Fruit fly (Drosophila melanogaster) Kc167 (cell line): ENCODE data around the gene TyrR.

Experiments
- Myc ChIP-seq: fragments of >200 bp; optimal IDR thresholded peaks from 2 replicates; lab custom pipeline; 2017; ENCODE audit warnings: missing external identifiers
- Sin3A ChIP-seq: fragments of >200 bp; optimal IDR thresholded peaks from 2 replicates; lab custom pipeline; 2018; ENCODE audit warnings: missing external identifiers
- h ChIP-seq: fragments of >200 bp; optimal IDR thresholded peaks from 3 replicates; lab custom pipeline; 2018; ENCODE audit warnings: missing external identifiers
- insv ChIP-seq: fragments of >200 bp; optimal IDR thresholded peaks from 3 replicates; lab custom pipeline; 2018; ENCODE audit warnings: missing external identifiers
- psq ChIP-seq: fragments of >200 bp; optimal IDR thresholded peaks from 2 replicates; lab custom pipeline; 2017; ENCODE audit warnings: missing external identifiers
- ttk ChIP-seq: sonication (Bioruptor generic); optimal IDR thresholded peaks from 2 replicates; lab custom pipeline; 2017; ENCODE audit warnings: missing external identifiers

The TyrR gene

DNA sequence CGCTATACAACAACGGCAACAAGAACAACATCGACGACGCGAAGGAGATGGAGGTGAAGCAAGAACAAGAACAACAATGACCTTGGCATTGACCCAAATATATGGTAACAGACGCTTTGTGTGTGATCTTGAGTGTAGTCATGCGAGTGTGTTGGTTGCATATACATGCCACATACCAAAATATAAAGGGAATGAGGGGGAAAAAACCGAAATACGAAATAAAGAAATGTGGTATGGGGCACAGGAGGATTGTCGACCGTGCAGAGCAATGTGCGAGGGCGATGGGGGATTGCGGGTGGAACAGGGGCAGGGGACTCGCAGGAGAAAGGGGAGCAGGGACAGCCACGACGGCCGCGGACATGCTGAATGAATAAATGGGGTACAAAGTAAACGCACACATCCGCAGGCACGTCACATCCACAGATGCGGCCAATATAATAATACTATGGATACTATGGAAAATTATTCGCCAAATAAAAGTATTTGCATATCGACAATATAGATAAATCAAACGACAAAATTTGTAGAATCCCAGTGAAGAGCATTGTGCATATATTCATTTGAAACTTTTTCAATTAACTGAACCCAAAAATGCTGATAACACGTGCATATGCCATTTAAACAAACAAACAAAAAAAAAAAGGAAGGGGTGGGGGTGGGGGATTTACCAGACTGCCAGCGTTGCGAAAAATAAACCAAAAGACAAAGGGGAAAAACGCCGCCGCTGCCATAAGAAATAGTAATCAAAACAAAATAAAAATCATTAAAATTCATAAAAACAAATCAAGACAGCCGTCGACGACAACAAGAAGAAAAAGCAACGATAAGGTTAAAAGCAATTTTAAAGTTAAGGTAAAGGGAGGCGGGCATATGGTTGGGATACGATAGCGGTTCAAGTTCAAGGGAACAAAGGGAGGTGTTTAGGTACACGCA, 56.8 kb downstream of the TyrR start:
- TF ChIP-seq ttk (lab: Kevin White, UChicago) (no peak), Myc (no peak)

- TF ChIP-seq insv (lab: Kevin White, UChicago) (no peak), Myc (no peak), Sin3A (lab: Kevin White, UChicago) (no peak), h (lab: Kevin White, UChicago) (no peak), ttk (lab: Kevin White, UChicago) (no peak), psq (lab: Kevin White, UChicago) (no peak)
These were observed 57.8 kb downstream of the TyrR start for dm6 chr3R:17705140-17705539.

dm6 chr3R:17704538-17704854, 58.5 kb downstream of the TyrR start:
- no peak for TF ChIP-seq Myc
- TF ChIP-seq h (lab: Kevin White, UChicago): no peak
- TF ChIP-seq insv (lab: Kevin White, UChicago): no peak
- no peak for TF ChIP-seq psq (lab: Kevin White, UChicago)
- TF ChIP-seq Sin3A (lab: Kevin White, UChicago): no peak
- no peak for TF ChIP-seq ttk (lab: Kevin White, UChicago)

DNA sequence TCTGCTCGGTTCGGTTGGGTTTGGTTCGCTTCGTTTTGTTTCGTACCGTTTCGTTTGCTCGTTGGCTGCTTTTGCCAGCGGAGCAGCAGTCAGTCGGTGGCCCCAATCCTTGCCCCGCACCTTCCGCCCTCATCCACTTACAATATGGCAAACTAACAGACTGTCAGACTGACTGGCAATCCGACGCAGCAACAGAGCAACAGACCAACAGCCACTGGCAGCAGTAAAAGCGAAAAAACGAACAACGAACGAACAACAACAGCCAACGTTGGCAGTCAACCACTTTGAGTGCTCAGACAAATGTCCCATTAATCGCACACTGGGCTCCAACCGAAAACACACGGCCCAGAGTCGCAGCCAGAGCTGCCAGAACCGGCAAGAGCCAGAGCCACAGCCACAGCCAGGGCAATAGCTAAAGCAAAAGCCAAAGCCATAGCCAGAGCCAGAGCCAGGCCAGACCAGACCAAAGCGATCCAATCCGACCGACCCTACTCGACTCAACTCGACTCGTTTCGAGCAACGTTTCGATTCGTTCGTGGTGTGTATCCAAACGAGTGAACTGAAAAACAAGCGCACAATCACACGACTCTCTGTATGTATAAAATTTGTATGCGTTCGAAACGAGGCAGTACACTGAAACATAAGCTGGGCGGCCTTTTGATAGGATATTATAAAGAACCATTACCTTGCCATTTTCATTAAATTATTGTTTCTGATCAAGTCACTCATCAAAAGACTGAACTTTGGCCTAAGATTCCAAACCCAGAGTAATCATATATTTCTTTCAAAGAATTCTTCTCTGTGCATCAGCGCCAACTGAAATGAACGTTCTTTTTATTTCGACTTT, 59.1 kb downstream of the TyrR start:
- TF ChIP-seq Myc (no peak), psq (lab: Kevin White, UChicago) (no peak), ttk (lab: Kevin White, UChicago) (no peak)

DNA sequence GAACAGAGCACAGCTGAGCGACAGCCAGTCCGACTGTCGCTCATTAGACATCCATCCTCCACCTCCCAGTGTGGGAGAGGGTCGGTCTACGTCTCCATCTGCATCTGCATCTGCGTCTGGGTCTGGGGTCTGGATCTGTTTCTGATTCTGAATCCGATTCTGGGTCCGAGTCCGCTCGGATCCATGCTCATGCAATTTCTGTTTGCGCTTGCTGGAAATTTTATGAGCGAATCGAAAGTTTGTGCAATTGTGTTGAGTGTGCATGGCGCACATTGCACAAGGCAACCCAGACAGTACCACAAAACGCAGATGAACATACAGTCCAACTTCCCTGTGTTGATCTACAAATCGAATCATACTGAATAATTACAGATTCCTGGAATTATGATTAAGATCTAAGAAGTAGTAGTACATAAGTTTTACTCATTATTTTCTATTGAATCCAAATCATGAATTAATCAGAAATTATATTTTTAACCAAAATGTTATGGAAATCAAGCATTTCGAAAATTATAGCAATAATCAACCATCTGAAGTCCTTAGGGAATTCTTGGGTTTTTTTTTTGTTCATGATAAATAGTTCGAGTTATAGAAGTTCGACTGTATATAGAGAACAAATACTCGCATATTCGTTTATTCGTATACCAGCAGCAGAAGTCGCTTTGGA, 59.8 kb downstream of the TyrR start:
- TF ChIP-seq ttk (lab: Kevin White, UChicago) (no peak), insv (lab: Kevin White, UChicago) (no peak), psq (lab: Kevin White, UChicago) (no peak), h (lab: Kevin White, UChicago) (no peak), Myc (no peak), Sin3A (lab: Kevin White, UChicago) (no peak)

DNA sequence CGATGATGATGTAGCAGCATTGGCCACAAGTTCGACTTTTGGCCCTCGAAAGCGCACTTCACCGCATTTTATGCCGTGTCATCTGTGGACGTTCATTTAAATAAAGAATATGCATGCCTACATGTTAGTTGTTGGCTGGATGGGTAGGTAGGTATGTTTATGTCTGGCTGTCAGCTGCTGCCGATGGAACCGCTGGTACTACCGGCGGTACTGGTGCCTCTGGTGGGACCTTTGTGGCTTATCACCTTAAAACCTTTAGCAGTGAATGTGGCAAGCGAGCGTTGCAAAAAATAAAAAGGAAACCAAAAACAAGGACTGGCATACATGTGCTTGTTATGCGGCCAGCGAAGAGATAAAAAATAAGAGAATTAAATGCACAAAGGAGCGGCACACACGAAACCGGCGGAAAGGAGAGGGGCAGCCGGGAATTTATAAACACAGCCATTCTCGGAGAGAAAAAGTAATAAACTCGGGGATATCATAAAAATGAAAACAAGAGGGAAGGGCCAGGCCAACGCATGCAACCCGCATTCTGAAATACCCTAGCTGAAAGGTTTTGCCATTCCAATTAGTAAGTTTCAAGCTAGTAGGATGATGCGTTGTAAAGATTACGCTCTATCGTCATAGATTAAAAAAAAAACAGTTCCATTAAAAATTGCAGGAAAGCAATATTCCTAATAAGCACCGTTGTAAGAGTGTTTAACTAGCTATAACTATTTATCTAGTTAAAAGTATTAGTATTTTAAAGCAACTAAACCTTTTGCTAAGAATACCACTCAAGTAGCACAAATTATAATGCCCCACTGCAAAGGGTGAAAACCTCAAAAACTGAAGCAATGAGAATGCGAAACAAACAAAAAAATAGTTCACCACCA, 60.8 kb downstream of the TyrR start:
- TF ChIP-seq psq (lab: Kevin White, UChicago) (no peak), Sin3A (lab: Kevin White, UChicago) (no peak), h (lab: Kevin White, UChicago) (no peak), Myc (no peak), insv (lab: Kevin White, UChicago) (no peak)

DNA sequence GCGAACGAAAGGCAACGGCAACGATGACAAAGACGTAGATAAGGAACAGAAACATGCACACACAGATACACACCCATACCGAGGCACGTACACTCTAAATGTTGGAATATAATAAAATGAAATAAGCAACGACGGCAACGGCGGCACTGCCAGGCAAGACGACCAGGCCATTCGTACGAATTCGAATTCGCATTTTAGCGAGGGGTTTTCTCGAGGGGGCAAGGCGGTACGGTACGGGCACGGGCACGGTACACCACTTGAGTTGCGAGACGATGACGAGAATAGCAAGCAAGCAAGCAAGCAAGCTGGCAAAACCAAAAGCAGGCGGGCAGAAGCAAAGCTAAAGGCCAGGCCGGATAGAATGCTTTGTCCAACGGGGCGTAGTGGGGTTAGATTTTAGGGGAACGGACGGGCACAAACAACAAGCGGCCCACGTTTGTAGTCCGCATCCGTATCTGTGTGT, 61.8 kb downstream of the TyrR start:
- TF ChIP-seq psq (lab: Kevin White, UChicago) (no peak), ttk (lab: Kevin White, UChicago) (no peak), Myc (no peak), h (lab: Kevin White, UChicago) (no peak), insv (lab: Kevin White, UChicago) (no peak), Sin3A (lab: Kevin White, UChicago) (no peak)

dm6 chr3R:17700488-17701130, 62.4 kb downstream of the TyrR start:
- TF ChIP-seq psq (lab: Kevin White, UChicago) (no peak), Sin3A (lab: Kevin White, UChicago) (no peak), Myc (no peak), h (lab: Kevin White, UChicago) (no peak), insv (lab: Kevin White, UChicago) (no peak), ttk (lab: Kevin White, UChicago) (no peak)
